Fruit fly (Drosophila melanogaster) whole organism, embryonic: Measurements from ENCODE around the gene Ufd4.

Experiments used
- Abd-B ChIP-seq: fragments of 200-800 bp; sonication (Bioruptor generic); optimal IDR thresholded peaks from 2 replicates; lab custom pipeline; 2018; ENCODE audit warnings: missing biosample characterization, mild to moderate bottlenecking, missing genetic modification characterization, moderate library complexity
- Atf6 ChIP-seq: fragments of 200-800 bp; sonication (Bioruptor generic); IDR thresholded peaks from 2 replicates; pipeline ENCODE4 v1.3.6; 2022; ENCODE audit warnings: missing biosample characterization, missing genetic modification characterization
- CG10462 ChIP-seq: fragments of 200-800 bp; sonication (Bioruptor generic); optimal IDR thresholded peaks from 2 replicates; lab custom pipeline; 2016; ENCODE audit warnings: missing biosample characterization, missing genetic modification characterization
- CG10654 ChIP-seq: fragments of 200-800 bp; sonication (Bioruptor generic); optimal IDR thresholded peaks from 2 replicates; lab custom pipeline; 2016; ENCODE audit warnings: missing biosample characterization, missing genetic modification characterization
- CG11695 ChIP-seq: fragments of 200-800 bp; sonication (Bioruptor generic); IDR thresholded peaks from 3 replicates; pipeline ENCODE4 v1.3.6; 2022; ENCODE audit warnings: missing biosample characterization, missing genetic modification characterization
- CG13287 ChIP-seq: fragments of 200-800 bp; sonication (Bioruptor generic); IDR thresholded peaks from 2 replicates; pipeline ENCODE4 v1.3.6; 2022; ENCODE audit warnings: missing biosample characterization, missing genetic modification characterization; ENCODE audit not compliant: partially characterized antibody
- CG14050 ChIP-seq: fragments of 200-800 bp; sonication (Bioruptor generic); IDR thresholded peaks from 3 replicates; pipeline ENCODE4 v1.3.6; 2022; ENCODE audit warnings: missing biosample characterization, missing genetic modification characterization
- CG15011 ChIP-seq: fragments of 200-800 bp; sonication (Bioruptor generic); optimal IDR thresholded peaks from 3 replicates; lab custom pipeline; 2018; ENCODE audit warnings: missing biosample characterization, mild to moderate bottlenecking, missing genetic modification characterization
- CG15073 ChIP-seq: fragments of 200-800 bp; sonication (Bioruptor generic); optimal IDR thresholded peaks from 2 replicates; lab custom pipeline; 2016; ENCODE audit warnings: missing biosample characterization, missing genetic modification characterization
- CG17359 ChIP-seq: fragments of 200-800 bp; sonication (Bioruptor generic); optimal IDR thresholded peaks from 3 replicates; lab custom pipeline; 2018; ENCODE audit warnings: missing biosample characterization, mild to moderate bottlenecking, missing genetic modification characterization, moderate library complexity
- CG17829 ChIP-seq: fragments of 200-800 bp; optimal IDR thresholded peaks from 2 replicates; lab custom pipeline; 2019; ENCODE audit warnings: missing biosample characterization, mild to moderate bottlenecking, missing genetic modification characterization, moderate library complexity
- CG18262 ChIP-seq: fragments of 200-800 bp; optimal IDR thresholded peaks from 3 replicates; lab custom pipeline; 2019; ENCODE audit warnings: missing biosample characterization, mild to moderate bottlenecking, missing genetic modification characterization, moderate library complexity
- CG1832 ChIP-seq: fragments of 200-800 bp; sonication (Bioruptor generic); optimal IDR thresholded peaks from 2 replicates; lab custom pipeline; 2017; ENCODE audit warnings: missing biosample characterization, mild to moderate bottlenecking, missing genetic modification characterization, inconsistent platforms
- CG18764 ChIP-seq: fragments of 200-800 bp; sonication (Bioruptor generic); optimal IDR thresholded peaks from 3 replicates; lab custom pipeline; 2016; ENCODE audit warnings: missing biosample characterization, missing genetic modification characterization
- CG2129 ChIP-seq: fragments of 200-800 bp; sonication (Bioruptor generic); IDR thresholded peaks from 2 replicates; pipeline ENCODE4 v1.3.6; 2022; ENCODE audit warnings: missing biosample characterization, missing genetic modification characterization; ENCODE audit not compliant: partially characterized antibody
- CG34224 ChIP-seq: fragments of 200-800 bp; sonication (Bioruptor generic); IDR thresholded peaks from 3 replicates; pipeline ENCODE4 v1.3.6; 2022; ENCODE audit warnings: missing biosample characterization, missing genetic modification characterization; ENCODE audit not compliant: partially characterized antibody
- CG34376 ChIP-seq: fragments of 200-800 bp; sonication (Bioruptor generic); optimal IDR thresholded peaks from 2 replicates; lab custom pipeline; 2018; ENCODE audit warnings: missing biosample characterization, mild to moderate bottlenecking, missing genetic modification characterization
- CG34422 ChIP-seq: fragments of 200-800 bp; sonication (Bioruptor generic); IDR thresholded peaks from 3 replicates; pipeline ENCODE4 v1.3.6; 2022; ENCODE audit warnings: missing biosample characterization, missing genetic modification characterization
- CG4328 ChIP-seq: fragments of 200-800 bp; sonication (Bioruptor generic); optimal IDR thresholded peaks from 3 replicates; lab custom pipeline; 2017; ENCODE audit warnings: missing biosample characterization, missing genetic modification reagents, missing genetic modification characterization
- CG6765 ChIP-seq: fragments of 200-800 bp; sonication (Bioruptor generic); optimal IDR thresholded peaks from 3 replicates; lab custom pipeline; 2017; ENCODE audit warnings: missing biosample characterization, mild to moderate bottlenecking, missing genetic modification characterization
- CG6791 ChIP-seq: fragments of 200-800 bp; sonication (Bioruptor generic); IDR thresholded peaks from 3 replicates; pipeline ENCODE4 v1.3.6; 2022; ENCODE audit warnings: missing biosample characterization, missing genetic modification characterization; ENCODE audit not compliant: partially characterized antibody
- CG8359 ChIP-seq: fragments of 200-800 bp; sonication (Bioruptor generic); optimal IDR thresholded peaks from 2 replicates; lab custom pipeline; 2017; ENCODE audit warnings: missing biosample characterization, mild to moderate bottlenecking, missing genetic modification characterization, borderline replicate concordance
- CG9727 ChIP-seq: fragments of 200-800 bp; sonication (Bioruptor generic); optimal IDR thresholded peaks from 3 replicates; lab custom pipeline; 2017; ENCODE audit warnings: missing biosample characterization, mild to moderate bottlenecking, missing genetic modification characterization
- CTCF ChIP-seq: fragments of 200-800 bp; sonication (Bioruptor generic); optimal IDR thresholded peaks from 2 replicates; lab custom pipeline; 2017; ENCODE audit warnings: missing biosample characterization, mild to moderate bottlenecking, missing genetic modification characterization, moderate library complexity
- Dad ChIP-seq: fragments of 200-800 bp; sonication (Bioruptor generic); optimal IDR thresholded peaks from 3 replicates; lab custom pipeline; 2016; ENCODE audit warnings: missing biosample characterization, missing genetic modification characterization
- Dll ChIP-seq: fragments of 200-800 bp; sonication (Bioruptor generic); IDR thresholded peaks from 4 replicates; pipeline ENCODE4 v1.3.6; 2022; ENCODE audit warnings: missing biosample characterization, missing genetic modification characterization; ENCODE audit not compliant: partially characterized antibody
- Fer3 ChIP-seq: fragments of 200-800 bp; sonication (Bioruptor generic); optimal IDR thresholded peaks from 2 replicates; lab custom pipeline; 2018; ENCODE audit warnings: missing biosample characterization, mild to moderate bottlenecking, missing genetic modification characterization, moderate library complexity
- H15 ChIP-seq: fragments of 200-800 bp; sonication (Bioruptor generic); IDR thresholded peaks from 3 replicates; pipeline ENCODE4 v1.3.6; 2022; ENCODE audit warnings: missing biosample characterization, missing genetic modification characterization
- MESR4 ChIP-seq: fragments of 200-800 bp; sonication (Bioruptor generic); optimal IDR thresholded peaks from 2 replicates; lab custom pipeline; 2018; ENCODE audit warnings: missing biosample characterization, mild to moderate bottlenecking, missing genetic modification characterization, moderate library complexity
- Myb ChIP-seq: fragments of 200-800 bp; sonication (Bioruptor generic); optimal IDR thresholded peaks from 2 replicates; lab custom pipeline; 2016; ENCODE audit warnings: missing biosample characterization, missing genetic modification characterization
- Scr ChIP-seq: fragments of 200-800 bp; sonication (Bioruptor generic); IDR thresholded peaks from 2 replicates; pipeline ENCODE4 v1.3.6; 2022; ENCODE audit warnings: missing biosample characterization, missing genetic modification characterization; ENCODE audit not compliant: partially characterized antibody
- amos ChIP-seq: fragments of 200-800 bp; sonication (Bioruptor generic); IDR thresholded peaks from 2 replicates; pipeline ENCODE4 v1.3.6; 2022; ENCODE audit warnings: missing biosample characterization, missing genetic modification characterization; ENCODE audit not compliant: partially characterized antibody
- cato ChIP-seq: fragments of 200-800 bp; sonication (Bioruptor generic); optimal IDR thresholded peaks from 2 replicates; lab custom pipeline; 2016; ENCODE audit warnings: missing biosample characterization, missing genetic modification characterization, borderline replicate concordance
- disco-r ChIP-seq: fragments of 200-800 bp; sonication (Bioruptor generic); optimal IDR thresholded peaks from 2 replicates; lab custom pipeline; 2016; ENCODE audit warnings: missing biosample characterization, missing genetic modification characterization
- dysf ChIP-seq: fragments of 200-800 bp; sonication (Bioruptor generic); IDR thresholded peaks from 3 replicates; pipeline ENCODE4 v1.3.6; 2022; ENCODE audit warnings: missing biosample characterization, missing genetic modification characterization
- gce ChIP-seq: fragments of 200-800 bp; sonication (Bioruptor generic); IDR thresholded peaks from 3 replicates; pipeline ENCODE4 v1.3.6; 2022; ENCODE audit warnings: missing biosample characterization, missing genetic modification characterization
- hb ChIP-seq: fragments of 200-800 bp; sonication (Bioruptor generic); IDR thresholded peaks from 3 replicates; pipeline ENCODE4 v1.3.6; 2022; ENCODE audit warnings: missing biosample characterization, missing genetic modification characterization; ENCODE audit not compliant: partially characterized antibody
- lola ChIP-seq, 3 experiments: fragments of >200 bp in 2 of 3; fragments of 200-800 bp in 1 of 3; sonication (Bioruptor generic) in 1 of 3; optimal IDR thresholded peaks; 2 replicates each; lab custom pipeline; 2017 to 2019; ENCODE audit warnings: missing biosample characterization in 3 of 3, missing genetic modification characterization in 3 of 3, mild to moderate bottlenecking in 1 of 3, moderate library complexity in 1 of 3
- prd ChIP-seq, 3 experiments: fragments of >200 bp in 2 of 3; fragments of 200-800 bp in 1 of 3; sonication (Bioruptor generic) in 1 of 3; optimal IDR thresholded peaks in 2 of 3; IDR thresholded peaks in 1 of 3; 2 replicates in 2 of 3; 3 replicates in 1 of 3; pipeline versions ENCODE4 v1.3.6 to Lab custom; 2017 to 2022; ENCODE audit warnings: missing biosample characterization in 1 of 3, missing genetic modification characterization in 1 of 3
- pzg ChIP-seq: fragments of 200-800 bp; sonication (Bioruptor generic); optimal IDR thresholded peaks from 3 replicates; lab custom pipeline; 2018; ENCODE audit warnings: missing biosample characterization, mild to moderate bottlenecking, missing genetic modification characterization, moderate library complexity
- scrt ChIP-seq: fragments of 200-800 bp; sonication (Bioruptor generic); optimal IDR thresholded peaks from 2 replicates; lab custom pipeline; 2018; ENCODE audit warnings: missing biosample characterization, mild to moderate bottlenecking, missing genetic modification characterization, moderate library complexity
- sd ChIP-seq: fragments of 200-800 bp; sonication (Bioruptor generic); optimal IDR thresholded peaks from 3 replicates; lab custom pipeline; 2018; ENCODE audit warnings: missing biosample characterization, mild to moderate bottlenecking, missing genetic modification characterization, moderate library complexity
- shn ChIP-seq: fragments of 200-800 bp; sonication (Bioruptor generic); optimal IDR thresholded peaks from 3 replicates; lab custom pipeline; 2016; ENCODE audit warnings: missing biosample characterization, missing genetic modification characterization
- sug ChIP-seq: fragments of 200-800 bp; optimal IDR thresholded peaks from 2 replicates; lab custom pipeline; 2019; ENCODE audit warnings: missing biosample characterization, mild to moderate bottlenecking, missing genetic modification characterization, moderate library complexity
- tap ChIP-seq: fragments of 200-800 bp; optimal IDR thresholded peaks from 3 replicates; lab custom pipeline; 2019; ENCODE audit warnings: missing biosample characterization, mild to moderate bottlenecking, missing genetic modification characterization, moderate library complexity
- vnd ChIP-seq: fragments of 200-800 bp; sonication (Bioruptor generic); IDR thresholded peaks from 3 replicates; pipeline ENCODE4 v1.3.6; 2022; ENCODE audit warnings: missing biosample characterization, missing genetic modification characterization; ENCODE audit not compliant: partially characterized antibody
- zen ChIP-seq: fragments of 200-800 bp; sonication (Bioruptor generic); optimal IDR thresholded peaks from 3 replicates; lab custom pipeline; 2018; ENCODE audit warnings: missing biosample characterization, mild to moderate bottlenecking, missing genetic modification characterization, moderate library complexity
- zfh2 ChIP-seq: fragments of 200-800 bp; sonication (Bioruptor generic); optimal IDR thresholded peaks from 2 replicates; lab custom pipeline; 2016; ENCODE audit warnings: missing biosample characterization, missing genetic modification characterization

Ufd4 gene

dm6 chr2L:10339212-10339721, 47.1 kb upstream of the Ufd4 start, which contains the start of gene SamDC:
TSS of gene SamDC (plus strand) at chr2L:10339457.
- peak; percentile 79 for TF ChIP-seq CG13287 (GFP tag; lab: Robert Waterston, UW)
- TF ChIP-seq CG4328 (GFP tag; lab: Kevin White, UChicago): no peak
- peak; percentile 34 for TF ChIP-seq Fer3 (tag; lab: Kevin White, UChicago)
- TF ChIP-seq cato (GFP tag; lab: Kevin White, UChicago): no peak
- TF ChIP-seq CG34422 (GFP tag; lab: Robert Waterston, UW): peak; percentile 72; the same call in 2 of the 3 replicates
- peak; percentile 59; the same call in 1 of the 3 replicates for TF ChIP-seq dysf (GFP tag; lab: Robert Waterston, UW)
- TF ChIP-seq CG18262 (tag; lab: Kevin White, UChicago): no peak
- TF ChIP-seq CG34376: peak; percentile 71
- TF ChIP-seq lola (GFP tag; optimal IDR thresholded peaks at IDR 0.05; lab: Kevin White, UChicago): peak in 2 of 3 experiments; percentile 24 to 98
- TF ChIP-seq CG2129 (GFP tag; lab: Robert Waterston, UW): peak; percentile 57; the same call in 1 of the 2 replicates
- TF ChIP-seq CG18764 (GFP tag; lab: Kevin White, UChicago): peak; percentile 5
- peak; percentile 5 for TF ChIP-seq Dad (GFP tag; lab: Kevin White, UChicago)
- TF ChIP-seq pzg: peak; percentile 88
- TF ChIP-seq CG14050 (GFP tag; lab: Robert Waterston, UW): peak; percentile 19; the same call in 1 of the 3 replicates
- no peak for TF ChIP-seq shn (GFP tag; lab: Kevin White, UChicago)
- no peak for TF ChIP-seq prd (optimal IDR thresholded peaks at IDR 0.05; lab: Kevin White, UChicago)
- TF ChIP-seq prd (GFP tag; IDR thresholded peaks at IDR 0.05; lab: Robert Waterston, UW): no peak; the same call in 1 of the 3 replicates
- TF ChIP-seq hb (GFP tag; lab: Robert Waterston, UW): peak; percentile 73; the same call in 2 of the 3 replicates
- TF ChIP-seq MESR4: peak; percentile 88
- TF ChIP-seq CG1832 (GFP tag; lab: Kevin White, UChicago): no peak
- peak; percentile 5 for TF ChIP-seq Myb (GFP tag; lab: Kevin White, UChicago)
- no peak for TF ChIP-seq CG8359 (GFP tag; lab: Kevin White, UChicago)
- TF ChIP-seq H15 (GFP tag; lab: Robert Waterston, UW): no peak
- peak; percentile 59; the same call in 2 of the 3 replicates for TF ChIP-seq vnd (GFP tag; lab: Robert Waterston, UW)
- TF ChIP-seq CG6765: peak; percentile 31
- peak; percentile 87 for TF ChIP-seq CG6791 (GFP tag; lab: Robert Waterston, UW)
- TF ChIP-seq CG15011 (GFP tag; lab: Kevin White, UChicago): no peak
- TF ChIP-seq zfh2: peak; percentile 27
- TF ChIP-seq Dll (GFP tag; lab: Robert Waterston, UW): peak; percentile 77
- no peak for TF ChIP-seq CTCF (GFP tag; lab: Kevin White, UChicago)
- TF ChIP-seq sd (tag; lab: Kevin White, UChicago): peak; percentile 27
- TF ChIP-seq sug (tag; lab: Kevin White, UChicago): peak; percentile 48
- peak; percentile 46 for TF ChIP-seq scrt
- no peak for TF ChIP-seq CG15073 (GFP tag; lab: Kevin White, UChicago)
- peak; percentile 79 for TF ChIP-seq CG34224 (GFP tag; lab: Robert Waterston, UW)
- peak; percentile 37 for TF ChIP-seq CG17829 (tag; lab: Kevin White, UChicago)
- peak; percentile 23 for TF ChIP-seq CG17359 (tag; lab: Kevin White, UChicago)
- peak; percentile 85 for TF ChIP-seq Scr (GFP tag; lab: Robert Waterston, UW)
- TF ChIP-seq Atf6: peak; percentile 46; the same call in 1 of the 2 replicates
- peak; percentile 88; the same call in 1 of the 2 replicates for TF ChIP-seq amos (GFP tag; lab: Robert Waterston, UW)
- TF ChIP-seq zen (tag; lab: Kevin White, UChicago): peak; percentile 58
- TF ChIP-seq disco-r: no peak
- no peak for TF ChIP-seq tap (tag; lab: Kevin White, UChicago)
- 0 out of 3 replicates have a peak, but pooled peaks have one; percentile 39 for TF ChIP-seq CG11695 (GFP tag; lab: Robert Waterston, UW)
- no peak for TF ChIP-seq gce (GFP tag; lab: Robert Waterston, UW)
- peak; percentile 14 for TF ChIP-seq CG10654 (GFP tag; lab: Kevin White, UChicago)
- no peak for TF ChIP-seq Abd-B (GFP tag; lab: Kevin White, UChicago)
- no peak for TF ChIP-seq CG9727
- no peak for TF ChIP-seq CG10462 (GFP tag; lab: Kevin White, UChicago)
